Worm (Caenorhabditis elegans): ENCODE data around the gene scly-1.

- TF ChIP-seq eyg-1 (tag; optimal IDR thresholded peaks at IDR 0.05): no peak
- TF ChIP-seq ceh-6 (GFP tag; optimal IDR thresholded peaks at IDR 0.05): no peak
Observed at ce11 chrII:6322979-6323378, 42.1 kb upstream of the scly-1 start, which contains the start of gene C32D5.4.

All from whole organism, late embryonic.